Fruit fly (Drosophila melanogaster) whole organism, embryonic: ENCODE data around the gene Hrd3.

ENCODE experiments used
- BEAF-32 ChIP-seq: fragments of 200-800 bp; sonication (Bioruptor generic); optimal IDR thresholded peaks from 3 replicates; lab custom pipeline; 2017; ENCODE audit warnings: missing biosample characterization, missing genetic modification characterization, mild to moderate bottlenecking, moderate library complexity, missing genetic modification reagents
- Bgb ChIP-seq: fragments of 200-800 bp; sonication (Bioruptor generic); IDR thresholded peaks from 2 replicates; pipeline ENCODE4 v1.3.6; 2022; ENCODE audit warnings: missing biosample characterization, missing genetic modification characterization; ENCODE audit not compliant: partially characterized antibody
- CG10209 ChIP-seq: fragments of 200-800 bp; sonication (Bioruptor generic); optimal IDR thresholded peaks from 3 replicates; lab custom pipeline; 2017; ENCODE audit warnings: missing biosample characterization, mild to moderate bottlenecking, missing genetic modification characterization, missing genetic modification reagents
- CG11085 ChIP-seq: fragments of 200-800 bp; sonication (Bioruptor generic); IDR thresholded peaks from 2 replicates; pipeline ENCODE4 v1.3.6; 2022; ENCODE audit warnings: missing biosample characterization, missing genetic modification characterization
- CG11398 ChIP-seq: fragments of 200-800 bp; sonication (Bioruptor generic); optimal IDR thresholded peaks from 2 replicates; lab custom pipeline; 2016; ENCODE audit warnings: missing biosample characterization, missing genetic modification characterization
- CG15514 ChIP-seq: fragments of 200-800 bp; sonication (Bioruptor generic); optimal IDR thresholded peaks from 3 replicates; lab custom pipeline; 2017; ENCODE audit warnings: missing biosample characterization, missing genetic modification characterization, mild to moderate bottlenecking, moderate library complexity, missing genetic modification reagents
- CG1603 ChIP-seq: fragments of 200-800 bp; sonication (Bioruptor generic); optimal IDR thresholded peaks from 2 replicates; lab custom pipeline; 2019; ENCODE audit warnings: missing biosample characterization, mild to moderate bottlenecking, missing genetic modification characterization, moderate library complexity
- CG2712 ChIP-seq: fragments of 200-800 bp; optimal IDR thresholded peaks from 3 replicates; lab custom pipeline; 2019; ENCODE audit warnings: missing biosample characterization, mild to moderate bottlenecking, missing genetic modification characterization, moderate library complexity
- CG2889 ChIP-seq: fragments of 200-800 bp; sonication (Bioruptor generic); IDR thresholded peaks from 3 replicates; pipeline ENCODE4 v1.3.6; 2022; ENCODE audit warnings: missing biosample characterization, missing genetic modification characterization
- CG34422 ChIP-seq: fragments of 200-800 bp; sonication (Bioruptor generic); IDR thresholded peaks from 3 replicates; pipeline ENCODE4 v1.3.6; 2022; ENCODE audit warnings: missing biosample characterization, missing genetic modification characterization
- CG4820 ChIP-seq: fragments of 200-800 bp; sonication (Bioruptor generic); optimal IDR thresholded peaks from 3 replicates; lab custom pipeline; 2016; ENCODE audit warnings: missing biosample characterization, missing genetic modification characterization
- CG5245 ChIP-seq: fragments of 200-800 bp; sonication (Bioruptor generic); optimal IDR thresholded peaks from 3 replicates; lab custom pipeline; 2016; ENCODE audit warnings: missing biosample characterization, missing genetic modification characterization
- CG7963 ChIP-seq: fragments of 200-800 bp; sonication (Bioruptor generic); IDR thresholded peaks from 3 replicates; pipeline ENCODE4 v1.3.6; 2022; ENCODE audit warnings: missing biosample characterization, missing genetic modification characterization; ENCODE audit not compliant: partially characterized antibody
- CG8359 ChIP-seq: fragments of 200-800 bp; sonication (Bioruptor generic); optimal IDR thresholded peaks from 2 replicates; lab custom pipeline; 2017; ENCODE audit warnings: missing biosample characterization, mild to moderate bottlenecking, missing genetic modification characterization, borderline replicate concordance
- CG9727 ChIP-seq: fragments of 200-800 bp; sonication (Bioruptor generic); optimal IDR thresholded peaks from 3 replicates; lab custom pipeline; 2017; ENCODE audit warnings: missing biosample characterization, mild to moderate bottlenecking, missing genetic modification characterization
- Dll ChIP-seq: fragments of 200-800 bp; sonication (Bioruptor generic); IDR thresholded peaks from 4 replicates; pipeline ENCODE4 v1.3.6; 2022; ENCODE audit warnings: missing biosample characterization, missing genetic modification characterization; ENCODE audit not compliant: partially characterized antibody
- Dp ChIP-seq: fragments of 200-800 bp; sonication (Bioruptor generic); optimal IDR thresholded peaks from 2 replicates; lab custom pipeline; 2018; ENCODE audit warnings: missing biosample characterization, mild to moderate bottlenecking, missing genetic modification characterization, moderate library complexity
- Dref ChIP-seq: fragments of 200-800 bp; sonication (Bioruptor generic); IDR thresholded peaks from 2 replicates; pipeline ENCODE4 v1.3.6; 2022; ENCODE audit warnings: missing biosample characterization, missing genetic modification characterization
- ERR ChIP-seq: fragments of 200-800 bp; sonication (Bioruptor generic); optimal IDR thresholded peaks from 2 replicates; lab custom pipeline; 2016; ENCODE audit warnings: missing biosample characterization, missing genetic modification characterization
- Ets97D ChIP-seq: fragments of 200-800 bp; sonication (Bioruptor generic); optimal IDR thresholded peaks from 3 replicates; lab custom pipeline; 2016; ENCODE audit warnings: missing biosample characterization, missing genetic modification characterization
- GATAe ChIP-seq: fragments of 200-800 bp; sonication (Bioruptor generic); conservative IDR thresholded peaks from 2 replicates; pipeline ENCODE4 v1.3.6; 2022; ENCODE audit warnings: missing biosample characterization, missing genetic modification characterization
- Lhr ChIP-seq: fragments of 200-800 bp; sonication (Bioruptor generic); optimal IDR thresholded peaks from 3 replicates; lab custom pipeline; 2017; ENCODE audit warnings: mild to moderate bottlenecking, missing biosample characterization, missing genetic modification reagents, missing genetic modification characterization
- Max ChIP-seq: fragments of 200-800 bp; sonication (Bioruptor generic); optimal IDR thresholded peaks from 2 replicates; lab custom pipeline; 2016; ENCODE audit warnings: missing biosample characterization, mild to moderate bottlenecking, missing genetic modification characterization
- Med ChIP-seq: fragments of 200-800 bp; sonication (Bioruptor generic); peaks from one replicate; lab custom pipeline; 2016; ENCODE audit warnings: missing biosample characterization, missing genetic modification characterization, mild to moderate bottlenecking, inconsistent platforms, moderate library complexity
- Six4 ChIP-seq: fragments of 200-800 bp; sonication (Bioruptor generic); optimal IDR thresholded peaks from 2 replicates; lab custom pipeline; 2016; ENCODE audit warnings: missing biosample characterization, missing genetic modification characterization
- Sry-δ ChIP-seq: fragments of 200-800 bp; sonication (Bioruptor generic); optimal IDR thresholded peaks from 2 replicates; lab custom pipeline; 2016; ENCODE audit warnings: missing biosample characterization, missing genetic modification characterization
- Stat92E ChIP-seq, 3 experiments: fragments of >200 bp in 2 of 3; fragments of 200-800 bp in 1 of 3; sonication (Bioruptor generic) in 1 of 3; optimal IDR thresholded peaks; 2 replicates each; lab custom pipeline; 2017 to 2019; ENCODE audit warnings: missing biosample characterization in 3 of 3, missing genetic modification characterization in 3 of 3, mild to moderate bottlenecking in 1 of 3, moderate library complexity in 1 of 3
- az2 ChIP-seq: fragments of 200-800 bp; sonication (Bioruptor generic); optimal IDR thresholded peaks from 3 replicates; lab custom pipeline; 2016; ENCODE audit warnings: missing biosample characterization, missing genetic modification characterization
- bbx ChIP-seq: fragments of 200-800 bp; sonication (Bioruptor generic); IDR thresholded peaks from 2 replicates; pipeline ENCODE4 v1.3.6; 2022; ENCODE audit warnings: missing biosample characterization, missing genetic modification characterization; ENCODE audit not compliant: partially characterized antibody
- bcd ChIP-seq: fragments of 200-800 bp; sonication (Bioruptor generic); optimal IDR thresholded peaks from 2 replicates; lab custom pipeline; 2017; ENCODE audit warnings: missing biosample characterization, mild to moderate bottlenecking, missing genetic modification characterization
- br ChIP-seq: fragments of >200 bp; optimal IDR thresholded peaks from 2 replicates; lab custom pipeline; 2017
- bsh ChIP-seq, 2 experiments: fragments of 200-800 bp; sonication (Bioruptor generic); optimal IDR thresholded peaks; 2 replicates each; lab custom pipeline; 2017 to 2018; ENCODE audit warnings: mild to moderate bottlenecking in 2 of 2, missing biosample characterization in 2 of 2, missing genetic modification characterization in 2 of 2, moderate library complexity in 1 of 2
- chm ChIP-seq: fragments of 200-800 bp; sonication (Bioruptor generic); IDR thresholded peaks from 2 replicates; pipeline ENCODE4 v1.3.6; 2022; ENCODE audit warnings: missing biosample characterization, missing genetic modification characterization
- crc ChIP-seq: fragments of 200-800 bp; sonication (Bioruptor generic); optimal IDR thresholded peaks from 2 replicates; lab custom pipeline; 2016; ENCODE audit warnings: missing biosample characterization, missing genetic modification characterization
- danr ChIP-seq: fragments of 200-800 bp; sonication (Bioruptor generic); IDR thresholded peaks from 2 replicates; pipeline ENCODE4 v1.3.6; 2022; ENCODE audit warnings: missing biosample characterization, missing genetic modification characterization
- dimm ChIP-seq: fragments of 200-800 bp; sonication (Bioruptor generic); IDR thresholded peaks from 2 replicates; pipeline ENCODE4 v1.3.6; 2022; ENCODE audit warnings: missing biosample characterization, missing genetic modification characterization
- dpn ChIP-seq, 2 experiments: fragments of 200-800 bp; sonication (Bioruptor generic); optimal IDR thresholded peaks; 3 replicates each; lab custom pipeline; 2016; ENCODE audit warnings: missing biosample characterization in 2 of 2, missing genetic modification characterization in 2 of 2
- fd3F ChIP-seq: fragments of 200-800 bp; sonication (Bioruptor generic); optimal IDR thresholded peaks from 2 replicates; lab custom pipeline; 2018; ENCODE audit warnings: missing biosample characterization, mild to moderate bottlenecking, missing genetic modification characterization, moderate library complexity
- gsb-n ChIP-seq: fragments of 200-800 bp; sonication (Bioruptor generic); optimal IDR thresholded peaks from 3 replicates; lab custom pipeline; 2018; ENCODE audit warnings: missing biosample characterization, mild to moderate bottlenecking, missing genetic modification characterization
- hkb ChIP-seq, 2 experiments: fragments of 200-800 bp in 1 of 2; fragments of >200 bp in 1 of 2; sonication (Bioruptor generic) in 1 of 2; IDR thresholded peaks in 1 of 2; optimal IDR thresholded peaks in 1 of 2; 2 replicates each; pipeline versions ENCODE4 v1.3.6 to Lab custom; 2017 to 2022; ENCODE audit warnings: missing biosample characterization in 1 of 2, missing genetic modification characterization in 1 of 2
- lab ChIP-seq: fragments of 200-800 bp; sonication (Bioruptor generic); optimal IDR thresholded peaks from 3 replicates; lab custom pipeline; 2017; ENCODE audit warnings: missing biosample characterization, missing genetic modification characterization, mild to moderate bottlenecking, moderate library complexity, missing genetic modification reagents
- lbe ChIP-seq: fragments of 200-800 bp; sonication (Bioruptor generic); optimal IDR thresholded peaks from 2 replicates; lab custom pipeline; 2016; ENCODE audit warnings: missing biosample characterization, mild to moderate bottlenecking, missing genetic modification characterization
- luna ChIP-seq: fragments of 200-800 bp; sonication (Bioruptor generic); optimal IDR thresholded peaks from 2 replicates; lab custom pipeline; 2016; ENCODE audit warnings: missing biosample characterization, missing genetic modification characterization
- onecut ChIP-seq: fragments of 200-800 bp; sonication (Bioruptor generic); IDR thresholded peaks from 2 replicates; pipeline ENCODE4 v1.3.6; 2022; ENCODE audit warnings: missing biosample characterization, missing genetic modification characterization
- pfk ChIP-seq: fragments of 200-800 bp; sonication (Bioruptor generic); optimal IDR thresholded peaks from 2 replicates; lab custom pipeline; 2018; ENCODE audit warnings: missing biosample characterization, mild to moderate bottlenecking, missing genetic modification characterization, moderate library complexity
- sqz ChIP-seq: fragments of 200-800 bp; sonication (Bioruptor generic); optimal IDR thresholded peaks from 3 replicates; lab custom pipeline; 2018; ENCODE audit warnings: missing biosample characterization, mild to moderate bottlenecking, missing genetic modification characterization
- ssp ChIP-seq: fragments of 200-800 bp; sonication (Bioruptor generic); IDR thresholded peaks from 2 replicates; pipeline ENCODE4 v1.3.6; 2022; ENCODE audit warnings: missing biosample characterization, missing genetic modification characterization
- tna ChIP-seq: fragments of 200-800 bp; sonication (Bioruptor generic); IDR thresholded peaks from 2 replicates; pipeline ENCODE4 v1.3.6; 2022; ENCODE audit warnings: missing biosample characterization, missing genetic modification characterization; ENCODE audit not compliant: partially characterized antibody
- zf30C ChIP-seq: fragments of 200-800 bp; sonication (Bioruptor generic); optimal IDR thresholded peaks from 3 replicates; lab custom pipeline; 2018; ENCODE audit warnings: missing biosample characterization, mild to moderate bottlenecking, missing genetic modification characterization

Gene Hrd3

DNA sequence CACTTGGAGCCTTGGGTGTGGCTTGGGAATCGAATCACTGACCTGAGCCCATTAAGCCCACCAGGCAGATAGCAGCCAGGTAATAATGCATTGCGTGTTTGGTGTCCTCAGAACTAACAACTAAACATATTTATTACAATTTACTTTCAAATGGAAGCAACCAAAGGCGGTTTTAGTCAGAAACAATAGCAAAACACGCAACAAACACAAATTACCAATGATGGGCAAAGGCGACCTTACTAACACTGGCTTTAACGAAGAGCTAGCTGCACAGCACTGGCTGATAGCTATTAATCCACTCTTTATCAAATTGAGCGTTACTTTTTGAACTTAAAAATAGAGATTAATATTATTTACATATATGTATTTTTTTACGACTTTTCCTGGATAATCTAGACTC lies 4.7 kb upstream of the Hrd3 start, which contains the start of gene udt (continued):
- TF ChIP-seq hkb (optimal IDR thresholded peaks at IDR 0.05; lab: Kevin White, UChicago) (no peak), hkb (GFP tag; IDR thresholded peaks at IDR 0.05; lab: Robert Waterston, UW) (no peak), lab (GFP tag; lab: Kevin White, UChicago) (peak; percentile 29), bcd (peak; percentile 66), Six4 (GFP tag; lab: Kevin White, UChicago) (no peak), CG15514 (GFP tag; lab: Kevin White, UChicago) (peak; percentile 55), Dp (GFP tag; lab: Kevin White, UChicago) (peak; percentile 27), BEAF-32 (GFP tag; lab: Kevin White, UChicago) (peak; percentile 20), bbx (GFP tag; lab: Robert Waterston, UW) (peak; percentile 20; the same call in 1 of the 2 replicates), CG34422 (GFP tag; lab: Robert Waterston, UW) (0 out of 3 replicates have a peak, but pooled peaks have one; percentile 15), luna (GFP tag; lab: Kevin White, UChicago) (peak; percentile 4), CG2712 (tag; lab: Kevin White, UChicago) (peak; percentile 13), gsb-n (tag; lab: Kevin White, UChicago) (no peak), lbe (no peak), fd3F (GFP tag; lab: Kevin White, UChicago) (no peak), CG7963 (GFP tag; lab: Robert Waterston, UW) (no peak), CG11398 (GFP tag; lab: Kevin White, UChicago) (no peak), GATAe (GFP tag; lab: Robert Waterston, UW) (no peak), Bgb (GFP tag; lab: Robert Waterston, UW) (peak; percentile 8; the same call in 1 of the 2 replicates), az2 (GFP tag; lab: Kevin White, UChicago) (no peak), CG4820 (GFP tag; lab: Kevin White, UChicago) (peak; percentile 18), onecut (GFP tag; lab: Robert Waterston, UW) (peak; percentile 15; the same call in 1 of the 2 replicates), sqz (GFP tag; lab: Kevin White, UChicago) (no peak), CG1603 (tag; lab: Kevin White, UChicago) (peak; percentile 53), CG11085 (GFP tag; lab: Robert Waterston, UW) (no peak), Lhr (no peak), Dref (GFP tag; lab: Robert Waterston, UW) (0 out of 2 replicates have a peak, but pooled peaks have one; percentile 34), ssp (GFP tag; lab: Robert Waterston, UW) (no peak), bsh (GFP tag; optimal IDR thresholded peaks at IDR 0.05; lab: Kevin White, UChicago) (no peak), CG5245 (no peak), Sry-δ (peak; percentile 10), dimm (GFP tag; lab: Robert Waterston, UW) (no peak), br (lab: Kevin White, UChicago) (no peak), CG10209 (peak; percentile 11), Ets97D (GFP tag; lab: Kevin White, UChicago) (peak; percentile 6), CG9727 (GFP tag; lab: Kevin White, UChicago) (no peak), crc (GFP tag; lab: Kevin White, UChicago) (no peak), dpn (GFP tag; optimal IDR thresholded peaks at IDR 0.05; lab: Kevin White, UChicago) (peak in 1 of 2 experiments; percentile 13), Dll (GFP tag; lab: Robert Waterston, UW) (peak; percentile 44; the same call in 1 of the 4 replicates), zf30C (GFP tag; lab: Kevin White, UChicago) (no peak), CG8359 (GFP tag; lab: Kevin White, UChicago) (no peak), tna (GFP tag; lab: Robert Waterston, UW) (0 out of 2 replicates have a peak, but pooled peaks have one; percentile 10), ERR (GFP tag; lab: Kevin White, UChicago) (no peak), Med (GFP tag; lab: Kevin White, UChicago) (peak; percentile 78), chm (GFP tag; lab: Robert Waterston, UW) (no peak; the same call in 1 of the 2 replicates), Stat92E (GFP tag; optimal IDR thresholded peaks at IDR 0.05; lab: Kevin White, UChicago) (no peak), danr (GFP tag; lab: Robert Waterston, UW) (no peak), CG2889 (GFP tag; lab: Robert Waterston, UW) (no peak), pfk (no peak), Max (GFP tag; lab: Kevin White, UChicago) (peak; percentile 4)
